Fruit fly (Drosophila melanogaster) whole organism, adult: ENCODE measurements around the gene pie.

Experiments used
- CG12768 ChIP-seq: fragments of 200-800 bp; sonication (Bioruptor generic); optimal IDR thresholded peaks from 2 replicates; lab custom pipeline; 2017; ENCODE audit warnings: missing biosample characterization, missing genetic modification characterization, mild to moderate bottlenecking, moderate library complexity, missing genetic modification reagents
- CG1620 ChIP-seq: fragments of 200-800 bp; sonication (Bioruptor generic); optimal IDR thresholded peaks from 2 replicates; lab custom pipeline; 2016; ENCODE audit warnings: missing biosample characterization, missing genetic modification characterization
- CG5204 ChIP-seq: fragments of 200-800 bp; sonication (Bioruptor generic); optimal IDR thresholded peaks from 2 replicates; lab custom pipeline; 2016; ENCODE audit warnings: missing biosample characterization, missing genetic modification characterization
- Crg-1 ChIP-seq: fragments of 200-800 bp; sonication (Bioruptor generic); optimal IDR thresholded peaks from 2 replicates; lab custom pipeline; 2016; ENCODE audit warnings: missing biosample characterization, missing genetic modification characterization
- Hr96 ChIP-seq: fragments of 200-800 bp; sonication (Bioruptor generic); optimal IDR thresholded peaks from 2 replicates; lab custom pipeline; 2016; ENCODE audit warnings: missing biosample characterization, missing genetic modification characterization
- cnc ChIP-seq, 2 experiments: fragments of >200 bp; optimal IDR thresholded peaks; 2 replicates each; lab custom pipeline; 2017
- kay ChIP-seq: fragments of 200-800 bp; sonication (Bioruptor generic); peaks from one replicate; lab custom pipeline; 2016; ENCODE audit warnings: missing biosample characterization, missing genetic modification characterization, borderline replicate concordance
- ovo ChIP-seq: fragments of 200-800 bp; sonication (Bioruptor generic); optimal IDR thresholded peaks from 2 replicates; lab custom pipeline; 2016; ENCODE audit warnings: missing biosample characterization, missing genetic modification characterization
- tj ChIP-seq: fragments of 200-800 bp; sonication (Bioruptor generic); optimal IDR thresholded peaks from 3 replicates; lab custom pipeline; 2017; ENCODE audit warnings: missing biosample characterization, mild to moderate bottlenecking, missing genetic modification characterization, moderate library complexity

DNA sequence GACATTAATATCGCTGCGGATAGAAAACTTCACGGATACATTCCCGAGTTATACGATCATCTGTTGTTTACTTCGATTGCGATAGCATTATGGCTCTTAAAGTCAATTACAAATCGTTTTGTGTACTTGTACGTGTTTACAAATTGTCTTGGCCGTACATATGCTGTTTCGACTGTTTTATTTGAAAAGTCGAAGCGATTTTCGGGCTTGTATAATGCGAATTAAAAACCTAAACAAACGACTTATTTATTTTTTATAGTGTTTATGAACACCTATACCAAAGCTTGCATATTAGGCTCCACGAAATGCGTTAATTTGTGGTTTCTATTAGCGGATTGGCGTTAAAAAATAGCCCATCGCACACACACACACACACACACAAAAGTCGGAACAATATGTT, 49.7 kb upstream of the pie start:
- TF ChIP-seq Crg-1 (GFP tag; lab: Kevin White, UChicago): no peak
- no peak for TF ChIP-seq tj
- no peak for TF ChIP-seq ovo (GFP tag; lab: Kevin White, UChicago)
- no peak for TF ChIP-seq CG12768 (GFP tag; lab: Kevin White, UChicago)
- peak; percentile 67 for TF ChIP-seq kay (GFP tag; lab: Kevin White, UChicago)
- no peak for TF ChIP-seq Hr96 (GFP tag; lab: Kevin White, UChicago)
- TF ChIP-seq CG1620 (GFP tag; lab: Kevin White, UChicago): no peak
- no peak for TF ChIP-seq cnc (optimal IDR thresholded peaks at IDR 0.05; lab: Kevin White, UChicago)
- TF ChIP-seq CG5204 (GFP tag; lab: Kevin White, UChicago): no peak
